Worm (Caenorhabditis elegans) whole organism, young adult: ENCODE results near the gene F23F1.4.

Source experiments
- B0019.2 ChIP-seq: fragments of 200-800 bp; sonication (Bioruptor generic); conservative IDR thresholded peaks from 2 replicates; pipeline ENCODE4 v1.3.6; 2022; ENCODE audit warnings: missing genetic modification reagents, missing genetic modification characterization, missing compliant biosample characterization
- B0035.1 ChIP-seq: sonication (generic microtip); optimal IDR thresholded peaks from 2 replicates; lab custom pipeline; 2016; ENCODE audit warnings: missing genetic modification characterization, mild to moderate bottlenecking, missing compliant biosample characterization, missing genotype, missing genetic modification reagents
- B0336.3 ChIP-seq: fragments of 200-800 bp; sonication (Bioruptor generic); IDR thresholded peaks from 2 replicates; pipeline ENCODE4 v1.3.6; 2022; ENCODE audit warnings: missing genetic modification characterization, missing compliant biosample characterization
- C06A6.2 ChIP-seq: fragments of 200-800 bp; sonication (Bioruptor generic); conservative IDR thresholded peaks from 2 replicates; pipeline ENCODE4 v1.3.6; 2022; ENCODE audit warnings: missing genetic modification characterization, missing compliant biosample characterization
- C17E4.6 ChIP-seq: fragments of 200-800 bp; sonication (Bioruptor generic); IDR thresholded peaks from 2 replicates; pipeline ENCODE4 v1.3.6; 2022; ENCODE audit warnings: missing genetic modification reagents, missing genetic modification characterization, missing compliant biosample characterization
- D2030.7 ChIP-seq: fragments of 200-800 bp; sonication (Bioruptor generic); IDR thresholded peaks from 2 replicates; pipeline ENCODE4 v1.3.6; 2022; ENCODE audit warnings: missing genetic modification reagents, missing genetic modification characterization, missing compliant biosample characterization
- F49E8.2 ChIP-seq: sonication (generic microtip); optimal IDR thresholded peaks from 3 replicates; lab custom pipeline; 2017; ENCODE audit warnings: missing genetic modification characterization, mild to moderate bottlenecking, missing compliant biosample characterization, antibody characterized with exemption, moderate library complexity; ENCODE audit not compliant: insufficient read depth
- T26A5.8 ChIP-seq: sonication (generic microtip); optimal IDR thresholded peaks from 2 replicates; lab custom pipeline; 2016; ENCODE audit warnings: missing genetic modification characterization, missing compliant biosample characterization
- Y53F4B.3 ChIP-seq: fragments of 200-800 bp; sonication (Bioruptor generic); IDR thresholded peaks from 2 replicates; pipeline ENCODE4 v1.3.6; 2022; ENCODE audit warnings: missing genetic modification reagents, missing genetic modification characterization, missing compliant biosample characterization
- Y56A3A.18 ChIP-seq: fragments of 200-800 bp; sonication (Bioruptor generic); IDR thresholded peaks from 2 replicates; pipeline ENCODE4 v1.3.6; 2022; ENCODE audit warnings: missing genetic modification reagents, missing genetic modification characterization, missing compliant biosample characterization
- Y79H2A.3 ChIP-seq: fragments of 200-800 bp; sonication (Bioruptor generic); conservative IDR thresholded peaks from 2 replicates; pipeline ENCODE4 v1.3.6; 2022; ENCODE audit warnings: missing genetic modification reagents, missing genetic modification characterization, missing compliant biosample characterization
- ZK185.1 ChIP-seq: sonication (generic microtip); optimal IDR thresholded peaks from 2 replicates; lab custom pipeline; 2016; ENCODE audit warnings: mild to moderate bottlenecking, missing genetic modification characterization, missing compliant biosample characterization; ENCODE audit not compliant: poor library complexity, severe bottlenecking
- ama-1 ChIP-seq, 3 experiments: fragments of 150-350 bp in 1 of 3; sonication (generic microtip) in 2 of 3; optimal IDR thresholded peaks; 2 replicates each; lab custom pipeline; 2014 to 2018; ENCODE audit warnings: missing biosample characterization in 2 of 3, missing genetic modification characterization in 2 of 3, missing genetic modification reagents in 2 of 3
- attf-3 ChIP-seq: fragments of 200-800 bp; sonication (Bioruptor generic); conservative IDR thresholded peaks from 2 replicates; pipeline ENCODE4 v1.3.6; 2022; ENCODE audit warnings: missing genetic modification reagents, missing genetic modification characterization, missing compliant biosample characterization
- attf-5 ChIP-seq: fragments of 200-800 bp; sonication (Bioruptor generic); optimal IDR thresholded peaks from 2 replicates; lab custom pipeline; 2018; ENCODE audit warnings: mild to moderate bottlenecking, missing genetic modification characterization, missing compliant biosample characterization
- bed-1 ChIP-seq: fragments of 200-800 bp; sonication (Bioruptor generic); IDR thresholded peaks from 2 replicates; pipeline ENCODE4 v1.3.6; 2022; ENCODE audit warnings: missing genetic modification reagents, missing genetic modification characterization, missing compliant biosample characterization
- die-1 ChIP-seq: sonication (generic microtip); optimal IDR thresholded peaks from 2 replicates; lab custom pipeline; 2016; ENCODE audit warnings: missing genotype, mild to moderate bottlenecking, missing genetic modification characterization, missing compliant biosample characterization
- dpff-1 ChIP-seq: sonication (generic microtip); optimal IDR thresholded peaks from 2 replicates; lab custom pipeline; 2017; ENCODE audit warnings: mild to moderate bottlenecking, missing genetic modification characterization, missing compliant biosample characterization
- efl-1 ChIP-seq: fragments of 150-350 bp; optimal IDR thresholded peaks from 2 replicates; lab custom pipeline; 2014; ENCODE audit warnings: missing biosample characterization, missing genetic modification reagents, missing genetic modification characterization
- hmg-20 ChIP-seq: fragments of 200-800 bp; sonication (Bioruptor generic); IDR thresholded peaks from 2 replicates; pipeline ENCODE4 v1.3.6; 2022; ENCODE audit warnings: missing genetic modification reagents, missing genetic modification characterization, missing compliant biosample characterization
- hsf-1 ChIP-seq: fragments of 200-800 bp; sonication (Bioruptor generic); IDR thresholded peaks from 2 replicates; pipeline ENCODE4 v1.3.6; 2022; ENCODE audit warnings: missing genetic modification reagents, missing genetic modification characterization, missing compliant biosample characterization
- lag-1 ChIP-seq: fragments of 200-800 bp; sonication (Bioruptor generic); IDR thresholded peaks from 2 replicates; pipeline ENCODE4 v1.3.6; 2022; ENCODE audit warnings: missing genetic modification reagents, missing genetic modification characterization, missing compliant biosample characterization
- let-607 ChIP-seq, 2 experiments: fragments of 200-800 bp in 1 of 2; sonication (Bioruptor generic) in 1 of 2; sonication (generic microtip) in 1 of 2; optimal IDR thresholded peaks; 2 replicates each; lab custom pipeline; 2016 to 2018; ENCODE audit warnings: mild to moderate bottlenecking in 2 of 2, missing compliant biosample characterization in 2 of 2, missing genetic modification characterization in 2 of 2, moderate library complexity in 2 of 2, missing genotype in 1 of 2
- lin-26 ChIP-seq: fragments of 200-800 bp; sonication (Bioruptor generic); IDR thresholded peaks from 2 replicates; pipeline ENCODE4 v1.3.6; 2022; ENCODE audit warnings: missing genetic modification reagents, missing genetic modification characterization, missing compliant biosample characterization
- lin-35 ChIP-seq, 3 experiments: fragments of 150-350 bp in 2 of 3; sonication (generic microtip) in 1 of 3; optimal IDR thresholded peaks; 2 replicates each; lab custom pipeline; 2014 to 2018; ENCODE audit warnings: missing biosample characterization in 3 of 3, missing genetic modification characterization in 3 of 3, missing genetic modification reagents in 3 of 3
- lin-40 ChIP-seq: sonication (generic microtip); optimal IDR thresholded peaks from 2 replicates; lab custom pipeline; 2016; ENCODE audit warnings: missing genetic modification characterization, mild to moderate bottlenecking, missing compliant biosample characterization, missing genotype, missing genetic modification reagents
- lin-54 ChIP-seq: fragments of 200-800 bp; sonication (Bioruptor generic); optimal IDR thresholded peaks from 2 replicates; lab custom pipeline; 2018; ENCODE audit warnings: mild to moderate bottlenecking, missing genetic modification characterization, missing compliant biosample characterization
- madf-6 ChIP-seq: fragments of 200-800 bp; sonication (Bioruptor generic); IDR thresholded peaks from 2 replicates; pipeline ENCODE4 v1.3.6; 2022; ENCODE audit warnings: missing genetic modification reagents, missing genetic modification characterization, missing compliant biosample characterization
- nfya-1 ChIP-seq: sonication (generic microtip); optimal IDR thresholded peaks from 2 replicates; lab custom pipeline; 2017; ENCODE audit warnings: antibody characterized with exemption, missing compliant biosample characterization, missing genetic modification characterization, borderline replicate concordance; ENCODE audit not compliant: insufficient read depth
- nfyb-1 ChIP-seq: fragments of 200-800 bp; sonication (Bioruptor generic); IDR thresholded peaks from 2 replicates; pipeline ENCODE4 v1.3.6; 2022; ENCODE audit warnings: missing genetic modification reagents, missing genetic modification characterization, missing compliant biosample characterization
- nhr-179 ChIP-seq: sonication (generic microtip); optimal IDR thresholded peaks from 2 replicates; lab custom pipeline; 2016; ENCODE audit warnings: mild to moderate bottlenecking, missing genetic modification characterization, missing compliant biosample characterization
- nhr-27 ChIP-seq: fragments of 200-800 bp; sonication (Bioruptor generic); optimal IDR thresholded peaks from 2 replicates; lab custom pipeline; 2018; ENCODE audit warnings: mild to moderate bottlenecking, missing genetic modification characterization, moderate library complexity, missing compliant biosample characterization
- nhr-80 ChIP-seq: sonication (generic microtip); optimal IDR thresholded peaks from 2 replicates; lab custom pipeline; 2016; ENCODE audit warnings: missing genetic modification characterization, missing compliant biosample characterization
- pbrm-1 ChIP-seq: fragments of 200-800 bp; sonication (Bioruptor generic); IDR thresholded peaks from 2 replicates; pipeline ENCODE4 v1.3.6; 2022; ENCODE audit warnings: missing genetic modification reagents, missing genetic modification characterization, missing compliant biosample characterization
- pha-4 ChIP-seq: fragments of 150-350 bp; sonication (generic microtip); optimal IDR thresholded peaks from 2 replicates; lab custom pipeline; 2014; ENCODE audit warnings: missing biosample characterization, missing genetic modification reagents, missing genetic modification characterization
- rcor-1 ChIP-seq: fragments of 200-800 bp; sonication (Bioruptor generic); IDR thresholded peaks from 2 replicates; pipeline ENCODE4 v1.3.6; 2022; ENCODE audit warnings: missing genetic modification reagents, missing genetic modification characterization, missing compliant biosample characterization
- rec-8 ChIP-seq, 2 experiments: sonication (generic microtip); optimal IDR thresholded peaks; 2 replicates each; lab custom pipeline; 2016; ENCODE audit warnings: mild to moderate bottlenecking in 2 of 2, missing genetic modification characterization in 2 of 2, missing genetic modification reagents in 2 of 2, missing genotype in 2 of 2, missing biosample characterization in 1 of 2, missing compliant biosample characterization in 1 of 2, moderate library complexity in 1 of 2
- repo-1 ChIP-seq: sonication (generic microtip); optimal IDR thresholded peaks from 2 replicates; lab custom pipeline; 2017; ENCODE audit warnings: mild to moderate bottlenecking, missing genetic modification characterization, missing compliant biosample characterization
- rpc-1 ChIP-seq, 2 experiments: fragments of 150-350 bp in 1 of 2; sonication (generic microtip) in 1 of 2; optimal IDR thresholded peaks; 2 replicates each; lab custom pipeline; 2014 to 2018; ENCODE audit warnings: missing biosample characterization in 1 of 2, missing genetic modification characterization in 1 of 2, missing genetic modification reagents in 1 of 2, missing genotype in 1 of 2
- snpc-1.3 ChIP-seq: sonication (generic microtip); optimal IDR thresholded peaks from 2 replicates; lab custom pipeline; 2017; ENCODE audit warnings: missing genetic modification characterization, mild to moderate bottlenecking, missing compliant biosample characterization, antibody characterized with exemption, moderate library complexity, missing genotype, missing genetic modification reagents; ENCODE audit not compliant: insufficient read depth
- somi-1 ChIP-seq: fragments of 200-800 bp; sonication (Bioruptor generic); optimal IDR thresholded peaks from 2 replicates; lab custom pipeline; 2018; ENCODE audit warnings: mild to moderate bottlenecking, missing genetic modification characterization, missing compliant biosample characterization
- sptf-2 ChIP-seq: fragments of 200-800 bp; sonication (Bioruptor generic); optimal IDR thresholded peaks from 2 replicates; lab custom pipeline; 2018; ENCODE audit warnings: mild to moderate bottlenecking, missing genetic modification characterization, missing compliant biosample characterization
- tbp1 ChIP-seq: fragments of 200-800 bp; sonication (Bioruptor generic); optimal IDR thresholded peaks from 2 replicates; lab custom pipeline; 2018; ENCODE audit warnings: mild to moderate bottlenecking, missing genetic modification characterization, missing compliant biosample characterization
- tlf-1 ChIP-seq: fragments of 200-800 bp; sonication (Bioruptor generic); optimal IDR thresholded peaks from 2 replicates; lab custom pipeline; 2018; ENCODE audit warnings: mild to moderate bottlenecking, missing genetic modification characterization, missing compliant biosample characterization
- unc-62 ChIP-seq: fragments of 150-350 bp; optimal IDR thresholded peaks from 2 replicates; lab custom pipeline; 2014; ENCODE audit warnings: missing biosample characterization, missing genetic modification reagents, missing genetic modification characterization
- ztf-18 ChIP-seq: sonication (generic microtip); optimal IDR thresholded peaks from 2 replicates; lab custom pipeline; 2016; ENCODE audit warnings: missing genotype, mild to moderate bottlenecking, missing genetic modification characterization, missing compliant biosample characterization
- ztf-3 ChIP-seq: fragments of 200-800 bp; sonication (Bioruptor generic); optimal IDR thresholded peaks from 2 replicates; lab custom pipeline; 2018; ENCODE audit warnings: mild to moderate bottlenecking, missing genetic modification characterization, missing compliant biosample characterization
- ztf-6 ChIP-seq: fragments of 200-800 bp; sonication (Bioruptor generic); IDR thresholded peaks from 2 replicates; pipeline ENCODE4 v1.3.6; 2022; ENCODE audit warnings: missing genetic modification reagents, missing genetic modification characterization, missing compliant biosample characterization

The F23F1.4 gene

DNA sequence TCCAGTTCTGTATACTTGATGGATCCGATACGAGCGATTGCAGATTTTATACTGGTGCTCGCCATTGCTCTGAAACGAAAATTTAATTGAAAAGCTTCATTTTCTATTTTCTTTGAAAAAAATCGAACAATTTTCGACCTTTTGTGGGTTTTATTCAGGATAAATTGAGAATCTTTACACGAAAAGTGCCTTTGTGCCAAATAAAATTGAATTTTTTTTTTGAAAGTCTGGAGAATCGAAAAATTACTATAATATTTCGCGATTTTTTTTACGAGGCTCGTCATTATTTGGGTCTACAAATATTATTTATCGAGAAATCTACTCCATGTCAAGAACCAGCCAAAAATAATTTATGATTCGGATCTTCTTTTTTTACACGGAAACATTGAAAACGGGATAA is 13.7 kb upstream of the F23F1.4 start, which contains the start of gene F23F1.10:
F23F1.10 (minus strand) TSS at position 69 of the 400 bp plus-strand sequence.
- TF ChIP-seq tbp1 (GFP tag; lab: Kevin White, UChicago) (peak; percentile 16), pha-4 (tag; lab: Kevin White, UChicago) (no peak), nfya-1 (no peak), B0336.3 (GFP tag; lab: Robert Waterston, UW) (peak; percentile 73), rec-8 (tag; optimal IDR thresholded peaks at IDR 0.05; lab: Kevin White, UChicago) (peak in 1 of 2 experiments; percentile 14), D2030.7 (GFP tag; lab: Robert Waterston, UW) (0 out of 2 replicates have a peak, but pooled peaks have one; percentile 21), lag-1 (GFP tag; lab: Robert Waterston, UW) (no peak), rcor-1 (GFP tag; lab: Robert Waterston, UW) (no peak), B0019.2 (GFP tag; lab: Robert Waterston, UW) (no peak), let-607 (tag; optimal IDR thresholded peaks at IDR 0.05; lab: Kevin White, UChicago) (no peak), B0035.1 (tag; lab: Kevin White, UChicago) (no peak), ztf-18 (tag; lab: Kevin White, UChicago) (no peak), snpc-1.3 (peak; percentile 11), repo-1 (tag; lab: Kevin White, UChicago) (peak; percentile 48), lin-35 (GFP tag; optimal IDR thresholded peaks at IDR 0.05; lab: Kevin White, UChicago) (no peak), die-1 (tag; lab: Kevin White, UChicago) (no peak), nfyb-1 (GFP tag; lab: Robert Waterston, UW) (no peak), unc-62 (no peak), bed-1 (no peak), C06A6.2 (GFP tag; lab: Robert Waterston, UW) (no peak), C17E4.6 (no peak), hsf-1 (GFP tag; lab: Robert Waterston, UW) (0 out of 2 replicates have a peak, but pooled peaks have one; percentile 6), lin-40 (no peak), F49E8.2 (tag; lab: Kevin White, UChicago) (peak; percentile 44), madf-6 (GFP tag; lab: Robert Waterston, UW) (no peak; the same call in 1 of the 2 replicates), tlf-1 (GFP tag; lab: Kevin White, UChicago) (peak; percentile 34), ztf-6 (GFP tag; lab: Robert Waterston, UW) (no peak), ama-1 (optimal IDR thresholded peaks at IDR 0.05; lab: Kevin White, UChicago) (no peak), ama-1 (GFP tag; optimal IDR thresholded peaks at IDR 0.05; lab: Kevin White, UChicago) (peak in 1 of 2 experiments; percentile 31), ztf-3 (GFP tag; lab: Kevin White, UChicago) (no peak), pbrm-1 (GFP tag; lab: Robert Waterston, UW) (peak; percentile 55; the same call in 1 of the 2 replicates), efl-1 (GFP tag; lab: Kevin White, UChicago) (peak; percentile 4), lin-54 (GFP tag; lab: Kevin White, UChicago) (no peak), sptf-2 (no peak), somi-1 (no peak), nhr-179 (no peak), nhr-27 (tag; lab: Kevin White, UChicago) (no peak), dpff-1 (tag; lab: Kevin White, UChicago) (no peak), T26A5.8 (tag; lab: Kevin White, UChicago) (no peak)

ce11 chrII:39437-39836 is 11.2 kb upstream of the F23F1.4 start, which contains the start of gene spp-24:
Gene spp-24 (minus strand): TSS chrII:39537.
- TF ChIP-seq let-607 (tag; optimal IDR thresholded peaks at IDR 0.05; lab: Kevin White, UChicago) (no peak), lin-40 (no peak), attf-5 (GFP tag; lab: Kevin White, UChicago) (no peak), unc-62 (no peak), Y53F4B.3 (GFP tag; lab: Robert Waterston, UW) (no peak), rpc-1 (optimal IDR thresholded peaks at IDR 0.05; lab: Kevin White, UChicago) (no peak), rpc-1 (tag; optimal IDR thresholded peaks at IDR 0.05; lab: Kevin White, UChicago) (no peak), nhr-80 (tag; lab: Kevin White, UChicago) (no peak), hmg-20 (no peak), ZK185.1 (tag; lab: Kevin White, UChicago) (no peak), tbp1 (GFP tag; lab: Kevin White, UChicago) (no peak), Y56A3A.18 (GFP tag; lab: Robert Waterston, UW) (no peak), Y79H2A.3 (no peak), attf-3 (GFP tag; lab: Robert Waterston, UW) (no peak), lin-26 (GFP tag; lab: Robert Waterston, UW) (no peak)
